Fruit fly (Drosophila melanogaster) Kc167 (cell line): Measurements from ENCODE around the gene Cypl.

Experiments used
- Myc ChIP-seq: fragments of >200 bp; optimal IDR thresholded peaks from 2 replicates; lab custom pipeline; 2017; ENCODE audit warnings: missing external identifiers
- Sin3A ChIP-seq: fragments of >200 bp; optimal IDR thresholded peaks from 2 replicates; lab custom pipeline; 2018; ENCODE audit warnings: missing external identifiers
- h ChIP-seq: fragments of >200 bp; optimal IDR thresholded peaks from 3 replicates; lab custom pipeline; 2018; ENCODE audit warnings: missing external identifiers
- insv ChIP-seq: fragments of >200 bp; optimal IDR thresholded peaks from 3 replicates; lab custom pipeline; 2018; ENCODE audit warnings: missing external identifiers
- psq ChIP-seq: fragments of >200 bp; optimal IDR thresholded peaks from 2 replicates; lab custom pipeline; 2017; ENCODE audit warnings: missing external identifiers
- ttk ChIP-seq: sonication (Bioruptor generic); optimal IDR thresholded peaks from 2 replicates; lab custom pipeline; 2017; ENCODE audit warnings: missing external identifiers

The Cypl gene

DNA sequence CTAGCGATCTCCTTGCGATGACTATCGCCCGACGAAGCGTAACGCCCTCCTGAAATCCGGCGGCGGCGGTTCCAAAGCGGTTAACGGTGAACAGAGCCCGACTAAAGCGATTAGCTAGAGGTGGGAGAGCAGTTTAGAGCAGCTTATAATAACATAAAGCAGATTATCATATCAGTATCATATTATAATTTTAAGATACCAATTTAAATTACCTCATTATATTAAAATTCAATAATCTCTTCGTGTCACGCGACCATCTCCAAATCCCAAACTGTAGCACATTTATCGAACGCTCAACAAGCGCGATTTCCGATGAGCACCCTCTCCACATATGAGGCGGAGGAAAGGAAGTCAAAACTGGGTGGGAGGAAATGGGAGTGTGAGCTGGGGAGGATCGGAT is 8.9 kb downstream of the Cypl start:
- TF ChIP-seq insv (lab: Kevin White, UChicago) (no peak), Sin3A (lab: Kevin White, UChicago) (no peak), ttk (lab: Kevin White, UChicago) (no peak), h (lab: Kevin White, UChicago) (no peak), Myc (no peak), psq (lab: Kevin White, UChicago) (no peak)

DNA sequence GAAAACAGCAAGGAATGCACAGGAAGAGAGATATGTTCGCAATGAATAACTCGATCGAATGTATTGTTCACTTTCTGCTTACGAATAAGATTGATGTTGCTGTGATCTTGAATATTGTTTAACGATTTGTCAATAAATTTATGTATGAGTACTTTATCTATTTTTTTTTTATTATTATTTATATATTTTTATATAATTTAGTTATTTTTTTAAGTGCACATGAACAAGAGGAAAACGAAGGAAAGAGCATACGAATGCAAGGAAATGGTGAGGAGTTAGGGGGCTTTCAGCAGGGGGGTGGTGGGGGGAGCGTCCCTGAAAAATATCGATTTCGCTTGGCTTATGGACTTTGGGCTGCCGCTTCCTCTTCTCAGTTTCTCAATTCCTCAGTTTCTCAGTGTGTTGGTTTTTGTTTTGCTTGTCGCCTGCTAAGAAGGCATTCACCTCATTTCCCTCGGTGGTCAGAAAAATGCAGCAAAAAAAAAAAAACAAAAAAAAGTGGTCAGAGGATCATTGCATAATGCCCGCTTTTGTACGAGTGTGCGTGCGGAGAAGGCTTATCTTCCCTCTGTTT is 11.4 kb downstream of the Cypl start:
- TF ChIP-seq Sin3A (lab: Kevin White, UChicago) = no peak
- TF ChIP-seq h (lab: Kevin White, UChicago) = no peak
- TF ChIP-seq ttk (lab: Kevin White, UChicago) = no peak
- TF ChIP-seq insv (lab: Kevin White, UChicago) = no peak
- TF ChIP-seq psq (lab: Kevin White, UChicago) = no peak
- TF ChIP-seq Myc = no peak

DNA sequence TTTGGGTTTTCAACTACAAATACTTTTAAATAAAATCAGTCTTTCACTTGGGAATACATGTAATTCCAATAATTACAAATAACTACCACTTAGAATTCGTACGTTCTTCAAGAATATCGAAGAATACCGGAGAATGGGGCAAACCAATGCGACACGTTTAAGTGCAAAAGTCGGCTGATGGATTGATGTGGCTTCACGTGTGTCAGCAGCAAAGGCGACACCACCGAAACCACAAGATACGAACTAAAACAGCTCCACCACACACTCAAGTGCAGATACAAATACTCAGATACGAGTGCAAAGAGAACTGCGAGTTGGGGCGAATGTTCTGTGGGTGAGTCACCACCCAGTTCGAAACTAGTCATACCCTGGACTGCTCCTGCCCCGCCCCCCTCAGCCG is 11.9 kb downstream of the Cypl start:
- TF ChIP-seq Sin3A (lab: Kevin White, UChicago) (no peak), psq (lab: Kevin White, UChicago) (no peak), Myc (no peak)

DNA sequence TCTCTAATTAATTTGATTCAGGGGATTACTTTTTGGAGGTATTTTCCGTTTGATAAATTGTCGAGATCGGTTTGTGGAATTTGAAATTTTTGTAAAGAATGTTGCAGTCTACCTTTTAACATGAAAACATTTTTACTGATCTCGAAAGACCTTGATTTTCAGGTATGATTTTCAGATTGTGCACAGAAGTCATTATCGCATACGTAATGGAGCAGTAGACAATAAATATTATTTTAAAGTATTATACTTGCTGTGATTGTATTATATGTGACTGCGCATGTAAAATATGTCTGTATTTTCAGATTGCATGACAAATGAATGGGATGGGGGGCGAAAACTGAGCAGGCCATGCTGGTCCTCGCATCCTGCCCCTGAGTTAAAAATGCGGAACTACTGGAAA is 14.7 kb downstream of the Cypl start, which contains the start of gene CG34269:
Gene CG34269, plus strand, starts transcription at position 301 of the 400 bp plus-strand sequence.
- TF ChIP-seq Sin3A (lab: Kevin White, UChicago) = no peak
- TF ChIP-seq Myc = no peak
- no peak for TF ChIP-seq insv (lab: Kevin White, UChicago)
- TF ChIP-seq ttk (lab: Kevin White, UChicago) = no peak
- TF ChIP-seq psq (lab: Kevin White, UChicago) = no peak
- no peak for TF ChIP-seq h (lab: Kevin White, UChicago)

DNA sequence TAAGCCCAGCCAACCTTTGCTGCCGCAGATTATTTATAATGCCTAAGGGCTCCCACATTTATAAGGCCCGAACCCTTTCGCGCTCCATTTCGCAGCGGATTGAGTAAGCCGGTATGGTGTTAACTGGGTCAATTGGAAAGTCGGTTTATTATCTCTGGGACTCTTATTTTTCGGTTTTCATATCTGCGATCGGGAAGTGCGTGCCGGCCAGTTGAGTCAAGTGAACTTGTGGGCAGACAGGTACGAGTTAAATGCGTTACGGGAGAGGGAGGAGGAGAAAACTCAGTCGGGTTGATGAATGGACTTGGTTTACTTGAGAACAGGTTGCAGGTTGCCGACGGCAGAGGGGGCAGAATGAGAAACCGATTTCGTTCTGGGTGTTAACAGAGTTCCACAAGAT is 18.5 kb downstream of the Cypl start:
- TF ChIP-seq Sin3A (lab: Kevin White, UChicago) = no peak
- TF ChIP-seq insv (lab: Kevin White, UChicago) = no peak
- TF ChIP-seq ttk (lab: Kevin White, UChicago) = no peak

DNA sequence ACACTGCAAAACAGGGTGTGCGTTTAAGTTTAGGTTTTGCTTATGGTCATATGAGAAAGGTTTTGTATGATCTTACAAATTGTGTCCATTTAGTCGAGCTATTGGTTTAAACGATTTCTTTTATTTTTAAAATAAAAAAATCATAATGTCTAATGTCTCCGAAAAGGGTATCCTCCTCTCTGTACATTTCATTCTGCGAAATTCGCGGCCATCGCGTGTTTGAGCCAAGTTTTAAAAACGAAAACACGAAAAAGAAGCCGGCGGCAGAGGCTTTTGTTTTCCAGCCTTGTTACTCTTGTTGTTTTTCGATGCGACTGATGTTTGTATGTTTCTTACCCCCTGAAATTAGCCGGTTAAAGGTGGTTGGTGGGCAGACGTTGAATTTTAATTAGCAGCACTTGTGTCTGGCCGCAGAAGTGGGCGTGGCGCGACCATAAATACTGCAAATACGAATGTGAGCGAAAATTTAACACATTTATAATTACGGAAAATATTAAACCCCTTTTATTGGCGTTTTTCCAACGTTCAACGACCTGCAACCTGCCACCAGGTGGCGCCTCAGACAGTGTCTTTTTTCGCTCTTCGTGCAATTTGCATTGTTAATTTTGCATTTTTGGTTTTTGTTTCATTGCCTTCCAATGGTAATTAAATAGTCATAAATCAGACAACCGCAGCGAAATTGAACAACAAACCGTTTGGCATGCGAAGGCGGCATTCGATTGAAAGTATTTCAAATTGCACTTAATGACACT is 22.1 kb downstream of the Cypl start:
- TF ChIP-seq psq (lab: Kevin White, UChicago) = no peak
- no peak for TF ChIP-seq h (lab: Kevin White, UChicago)
- no peak for TF ChIP-seq ttk (lab: Kevin White, UChicago)
- no peak for TF ChIP-seq Myc
- TF ChIP-seq Sin3A (lab: Kevin White, UChicago) = no peak
- no peak for TF ChIP-seq insv (lab: Kevin White, UChicago)

DNA sequence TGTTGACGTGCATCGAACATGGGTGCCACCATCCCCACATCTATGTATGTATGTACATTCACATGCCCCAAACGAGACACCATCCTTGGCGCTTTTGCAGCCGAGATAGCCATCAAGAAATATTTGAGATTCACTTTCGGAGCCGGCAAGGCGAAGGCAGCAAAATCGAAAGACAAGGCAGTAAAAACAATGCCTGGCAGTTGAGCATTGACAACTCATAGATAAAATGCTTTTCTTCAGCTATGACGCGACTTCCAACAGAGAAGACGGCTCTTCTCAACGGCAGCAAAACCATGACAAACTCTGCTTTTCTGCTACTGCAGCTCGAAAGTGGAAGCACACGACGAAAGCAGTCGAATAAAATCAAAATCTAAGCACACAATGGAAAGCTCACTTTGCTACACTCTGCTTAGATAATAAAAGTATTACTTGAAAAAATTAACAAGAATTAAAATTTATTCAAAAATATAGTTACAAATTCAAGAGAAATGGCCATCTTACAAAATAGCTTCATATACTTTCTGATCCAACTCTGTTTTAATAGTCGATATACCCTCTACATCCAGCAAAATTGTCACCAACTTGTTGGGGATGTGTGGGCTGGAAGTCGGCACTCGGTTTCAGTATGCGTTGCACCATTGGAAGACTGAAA is 25.7 kb downstream of the Cypl start:
- no peak for TF ChIP-seq Sin3A (lab: Kevin White, UChicago)
- TF ChIP-seq h (lab: Kevin White, UChicago) = no peak
- no peak for TF ChIP-seq insv (lab: Kevin White, UChicago)
- TF ChIP-seq ttk (lab: Kevin White, UChicago) = no peak
- no peak for TF ChIP-seq psq (lab: Kevin White, UChicago)
- no peak for TF ChIP-seq Myc

DNA sequence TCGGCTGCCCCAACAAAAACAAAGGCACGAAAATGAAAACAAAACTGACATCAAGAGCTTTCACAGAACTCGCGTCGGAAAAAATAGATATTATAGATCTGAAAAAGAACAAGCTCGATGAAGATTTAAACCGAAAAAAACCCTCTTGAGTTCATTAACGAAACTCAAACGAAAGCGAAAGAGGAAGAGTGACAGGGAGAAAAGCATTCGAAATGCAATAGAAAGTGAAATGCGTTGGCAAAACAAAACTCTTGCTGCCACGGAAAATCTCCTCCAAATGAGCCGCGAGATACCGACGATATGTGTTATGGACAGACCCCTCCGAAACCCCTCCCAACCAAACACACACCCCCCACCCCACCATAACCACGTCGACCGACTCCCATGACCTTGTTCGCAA is 26.2 kb downstream of the Cypl start:
- no peak for TF ChIP-seq ttk (lab: Kevin White, UChicago)
- TF ChIP-seq Sin3A (lab: Kevin White, UChicago) = no peak
- no peak for TF ChIP-seq Myc
- no peak for TF ChIP-seq insv (lab: Kevin White, UChicago)
- no peak for TF ChIP-seq psq (lab: Kevin White, UChicago)
- no peak for TF ChIP-seq h (lab: Kevin White, UChicago)

DNA sequence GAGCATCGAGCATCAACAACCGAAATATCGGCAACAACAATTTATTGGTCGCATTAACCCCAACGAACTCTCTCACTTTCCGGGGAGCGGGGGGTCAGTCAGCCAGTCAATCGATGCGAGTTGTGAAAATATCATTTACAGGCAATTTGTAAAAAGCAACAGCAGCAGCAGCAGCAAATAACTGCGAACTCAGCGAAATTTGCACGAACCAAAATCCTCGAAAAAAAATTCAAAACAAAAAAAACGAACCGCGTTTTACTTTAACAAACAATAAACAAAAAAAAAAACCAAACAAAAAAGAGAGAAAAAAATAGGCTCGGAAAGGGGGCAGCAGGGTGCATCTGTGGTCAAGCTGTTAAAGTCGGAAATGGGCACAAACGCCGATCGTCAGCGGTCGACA is 27.1 kb downstream of the Cypl start:
- no peak for TF ChIP-seq h (lab: Kevin White, UChicago)
- no peak for TF ChIP-seq insv (lab: Kevin White, UChicago)
- no peak for TF ChIP-seq Sin3A (lab: Kevin White, UChicago)
- no peak for TF ChIP-seq ttk (lab: Kevin White, UChicago)
- no peak for TF ChIP-seq psq (lab: Kevin White, UChicago)
- TF ChIP-seq Myc = no peak

DNA sequence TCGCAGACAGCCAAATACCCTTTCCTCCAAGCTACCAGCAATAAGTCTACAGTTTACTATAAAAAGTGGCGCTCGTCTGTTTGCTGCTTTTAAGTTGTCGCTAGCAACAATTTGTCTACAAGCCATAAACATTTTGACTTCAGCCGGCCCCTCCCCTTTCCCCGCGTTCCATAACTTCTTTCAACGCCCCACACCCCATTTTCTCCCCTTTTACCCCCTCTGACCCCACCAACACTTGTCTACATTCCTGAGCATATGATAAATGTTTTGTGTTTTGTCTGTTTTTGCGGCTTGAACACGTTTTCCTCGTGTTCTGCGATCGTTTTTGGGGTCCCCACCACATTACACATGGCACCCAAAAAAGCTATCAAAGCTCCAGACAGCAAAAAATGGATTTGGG is 29.1 kb downstream of the Cypl start:
- TF ChIP-seq ttk (lab: Kevin White, UChicago) = no peak
- TF ChIP-seq Myc = no peak

DNA sequence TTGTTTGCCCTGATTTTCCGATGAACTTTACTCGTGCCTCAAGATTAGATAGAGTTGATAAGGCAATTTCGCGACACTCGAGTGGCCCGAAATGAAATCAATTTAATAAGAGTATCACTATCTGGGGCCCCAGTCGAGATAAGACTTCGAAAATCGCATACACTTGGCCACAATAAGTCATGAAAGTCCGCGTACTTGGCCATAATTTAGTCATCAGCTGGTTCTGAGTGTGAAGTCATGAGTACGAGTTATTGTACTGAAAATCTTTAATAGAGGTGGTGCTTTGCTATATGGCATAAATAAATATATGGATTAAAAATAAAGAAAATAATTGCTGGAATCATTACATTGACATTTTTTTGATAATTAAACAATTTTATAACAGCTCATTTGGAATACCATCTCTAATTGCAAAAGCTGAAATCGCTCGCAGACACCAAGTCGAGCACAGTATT is 30.9 kb downstream of the Cypl start:
- TF ChIP-seq insv (lab: Kevin White, UChicago) (no peak), ttk (lab: Kevin White, UChicago) (no peak), Myc (no peak), h (lab: Kevin White, UChicago) (no peak), psq (lab: Kevin White, UChicago) (no peak), Sin3A (lab: Kevin White, UChicago) (no peak)

DNA sequence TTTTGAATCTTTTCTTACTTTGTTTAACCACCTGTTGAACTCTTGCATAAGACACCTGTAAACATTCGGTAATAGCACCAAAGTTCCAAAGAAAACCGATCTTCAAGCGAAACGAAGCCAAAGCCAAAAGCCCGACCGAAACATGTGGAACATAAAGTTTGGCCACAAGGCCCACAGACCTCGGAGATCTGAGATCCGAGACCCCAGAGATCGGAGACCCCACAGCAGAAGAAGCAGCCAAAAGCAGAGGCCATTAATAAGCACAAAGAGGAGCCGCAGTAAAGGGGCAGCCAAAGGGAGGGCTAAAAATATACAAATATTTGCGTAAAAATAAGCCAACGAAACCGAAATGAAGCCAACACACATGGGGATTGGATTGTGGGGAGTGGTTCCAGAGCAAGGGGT is 31.9 kb downstream of the Cypl start:
- TF ChIP-seq Myc = no peak
- TF ChIP-seq psq (lab: Kevin White, UChicago) = no peak
- TF ChIP-seq ttk (lab: Kevin White, UChicago) = no peak
- TF ChIP-seq insv (lab: Kevin White, UChicago) = no peak
- no peak for TF ChIP-seq Sin3A (lab: Kevin White, UChicago)
- no peak for TF ChIP-seq h (lab: Kevin White, UChicago)
